Worm (Caenorhabditis elegans) whole organism, L1 larva: ENCODE data around the gene ZK1128.7.

Experiments used
- F16B12.6 ChIP-seq: fragments of 150-350 bp; optimal IDR thresholded peaks from 2 replicates; lab custom pipeline; 2014; ENCODE audit warnings: missing biosample characterization, missing genetic modification characterization
- aly-2 ChIP-seq: fragments of 150-350 bp; optimal IDR thresholded peaks from 2 replicates; lab custom pipeline; 2014; ENCODE audit warnings: missing biosample characterization, missing genetic modification characterization
- blmp-1 ChIP-seq: fragments of 150-350 bp; optimal IDR thresholded peaks from 2 replicates; lab custom pipeline; 2014; ENCODE audit warnings: missing biosample characterization, missing genetic modification characterization
- ceh-63 ChIP-seq: fragments of 200-800 bp; sonication (Bioruptor generic); optimal IDR thresholded peaks from 2 replicates; lab custom pipeline; 2018; ENCODE audit warnings: mild to moderate bottlenecking, missing genetic modification characterization, missing compliant biosample characterization
- ceh-88 ChIP-seq: fragments of 200-800 bp; sonication (Bioruptor generic); IDR thresholded peaks from 2 replicates; pipeline ENCODE4 v1.3.6; 2022; ENCODE audit warnings: missing genetic modification characterization, missing compliant biosample characterization
- ces-1 ChIP-seq: fragments of 150-350 bp; optimal IDR thresholded peaks from 2 replicates; lab custom pipeline; 2014; ENCODE audit warnings: missing biosample characterization, missing genetic modification reagents, missing genetic modification characterization
- dpl-1 ChIP-seq, 3 experiments: fragments of 150-350 bp in 2 of 3; sonication (generic microtip) in 1 of 3; optimal IDR thresholded peaks; 2 replicates each; lab custom pipeline; 2014 to 2017; ENCODE audit warnings: missing biosample characterization in 3 of 3, missing genetic modification characterization in 3 of 3, missing genetic modification reagents in 3 of 3
- efl-1 ChIP-seq, 4 experiments: fragments of 150-350 bp; optimal IDR thresholded peaks in 3 of 4; peaks in 1 of 4; 1 replicate in 1 of 4; 2 replicates in 3 of 4; lab custom pipeline; 2014; ENCODE audit warnings: missing biosample characterization in 2 of 4, missing genetic modification characterization in 2 of 4, missing genetic modification reagents in 2 of 4
- elt-2 ChIP-seq: sonication (generic microtip); optimal IDR thresholded peaks from 2 replicates; lab custom pipeline; 2016; ENCODE audit warnings: missing genetic modification characterization, mild to moderate bottlenecking, inconsistent platforms, missing compliant biosample characterization, missing genetic modification reagents
- elt-3 ChIP-seq, 6 experiments: fragments of 150-350 bp in 1 of 6; sonication (generic microtip); optimal IDR thresholded peaks; 2 replicates each; lab custom pipeline; 2017 to 2018; ENCODE audit warnings: missing biosample characterization in 6 of 6, missing genetic modification characterization in 6 of 6, inconsistent platforms in 1 of 6
- ets-5 ChIP-seq: fragments of 200-800 bp; sonication (Bioruptor generic); IDR thresholded peaks from 2 replicates; pipeline ENCODE4 v1.3.6; 2022; ENCODE audit warnings: missing genetic modification characterization, missing compliant biosample characterization
- fkh-10 ChIP-seq: sonication (generic microtip); optimal IDR thresholded peaks from 2 replicates; lab custom pipeline; 2017; ENCODE audit warnings: missing biosample characterization, missing genetic modification reagents, missing genetic modification characterization
- fkh-8 ChIP-seq: sonication (generic microtip); optimal IDR thresholded peaks from 2 replicates; lab custom pipeline; 2016; ENCODE audit warnings: mild to moderate bottlenecking, missing genetic modification characterization, missing compliant biosample characterization
- hlh-17 ChIP-seq: fragments of 200-800 bp; sonication (Bioruptor generic); optimal IDR thresholded peaks from 2 replicates; lab custom pipeline; 2018; ENCODE audit warnings: missing genetic modification characterization, mild to moderate bottlenecking, missing compliant biosample characterization, moderate library complexity, borderline replicate concordance
- hlh-4 ChIP-seq: sonication (generic microtip); optimal IDR thresholded peaks from 2 replicates; lab custom pipeline; 2016; ENCODE audit warnings: mild to moderate bottlenecking, missing genetic modification characterization, missing compliant biosample characterization
- hpl-2 ChIP-seq: fragments of 150-350 bp; optimal IDR thresholded peaks from 2 replicates; lab custom pipeline; 2014; ENCODE audit warnings: missing biosample characterization, missing genetic modification reagents, missing genetic modification characterization
- irx-1 ChIP-seq: sonication (generic microtip); optimal IDR thresholded peaks from 2 replicates; lab custom pipeline; 2016; ENCODE audit warnings: missing genetic modification characterization, missing compliant biosample characterization
- isw-1 ChIP-seq: fragments of 200-800 bp; sonication (Bioruptor generic); IDR thresholded peaks from 2 replicates; pipeline ENCODE4 v1.3.6; 2022; ENCODE audit warnings: missing genetic modification characterization, missing compliant biosample characterization
- jun-1 ChIP-seq: fragments of 150-350 bp; optimal IDR thresholded peaks from 2 replicates; lab custom pipeline; 2014; ENCODE audit warnings: missing biosample characterization, missing genetic modification reagents, missing genetic modification characterization
- lin-13 ChIP-seq: fragments of 150-350 bp; optimal IDR thresholded peaks from 2 replicates; lab custom pipeline; 2014; ENCODE audit warnings: missing biosample characterization, missing genetic modification reagents, missing genetic modification characterization
- lin-14 ChIP-seq: fragments of 200-800 bp; sonication (Bioruptor generic); optimal IDR thresholded peaks from 2 replicates; lab custom pipeline; 2018; ENCODE audit warnings: mild to moderate bottlenecking, missing genetic modification characterization, moderate library complexity, missing compliant biosample characterization
- lin-35 ChIP-seq, 2 experiments: fragments of 150-350 bp; optimal IDR thresholded peaks; 2 replicates each; lab custom pipeline; 2014; ENCODE audit warnings: missing biosample characterization in 2 of 2, missing genetic modification characterization in 2 of 2, missing genetic modification reagents in 2 of 2
- lin-39 ChIP-seq: fragments of 150-350 bp; optimal IDR thresholded peaks from 2 replicates; lab custom pipeline; 2014; ENCODE audit warnings: missing biosample characterization, missing genetic modification reagents, missing genetic modification characterization
- lsy-2 ChIP-seq, 2 experiments: fragments of 150-350 bp; optimal IDR thresholded peaks; 2 replicates each; lab custom pipeline; 2014; ENCODE audit warnings: missing biosample characterization in 2 of 2, missing genetic modification characterization in 2 of 2
- mdl-1 ChIP-seq, 2 experiments: fragments of 150-350 bp; optimal IDR thresholded peaks; 2 replicates each; lab custom pipeline; 2014 to 2017; ENCODE audit warnings: missing biosample characterization in 2 of 2, missing genetic modification characterization in 2 of 2, inconsistent platforms in 1 of 2
- mef-2 ChIP-seq: fragments of 150-350 bp; optimal IDR thresholded peaks from 2 replicates; lab custom pipeline; 2014; ENCODE audit warnings: missing biosample characterization, missing genetic modification characterization
- nhr-19 ChIP-seq: fragments of 200-800 bp; sonication (Bioruptor generic); conservative IDR thresholded peaks from 2 replicates; pipeline ENCODE4 v1.3.6; 2022; ENCODE audit warnings: missing genetic modification characterization, missing compliant biosample characterization
- nhr-20 ChIP-seq: sonication (generic microtip); optimal IDR thresholded peaks from 2 replicates; lab custom pipeline; 2016; ENCODE audit warnings: mild to moderate bottlenecking, missing genetic modification characterization, missing compliant biosample characterization
- nhr-28 ChIP-seq: fragments of 150-350 bp; optimal IDR thresholded peaks from 2 replicates; lab custom pipeline; 2014; ENCODE audit warnings: missing biosample characterization, missing genetic modification characterization
- nhr-71 ChIP-seq: sonication (generic microtip); optimal IDR thresholded peaks from 2 replicates; lab custom pipeline; 2016; ENCODE audit warnings: mild to moderate bottlenecking, missing genetic modification characterization, moderate library complexity, missing compliant biosample characterization
- nhr-84 ChIP-seq: sonication (generic microtip); optimal IDR thresholded peaks from 2 replicates; lab custom pipeline; 2017; ENCODE audit warnings: missing biosample characterization, missing genetic modification characterization
- nhr-85 ChIP-seq: sonication (generic microtip); peaks from one replicate; lab custom pipeline; 2016; ENCODE audit warnings: missing genetic modification characterization, inconsistent platforms, missing compliant biosample characterization
- nhr-90 ChIP-seq: sonication (generic microtip); optimal IDR thresholded peaks from 2 replicates; lab custom pipeline; 2016; ENCODE audit warnings: mild to moderate bottlenecking, missing genetic modification characterization, missing compliant biosample characterization; ENCODE audit not compliant: poor library complexity
- pag-3 ChIP-seq: sonication (generic microtip); optimal IDR thresholded peaks from 2 replicates; lab custom pipeline; 2017; ENCODE audit warnings: missing genetic modification characterization, mild to moderate bottlenecking, missing compliant biosample characterization, antibody characterized with exemption, borderline replicate concordance; ENCODE audit not compliant: insufficient read depth
- pax-3 ChIP-seq: fragments of 200-800 bp; sonication (Bioruptor generic); optimal IDR thresholded peaks from 2 replicates; lab custom pipeline; 2018; ENCODE audit warnings: mild to moderate bottlenecking, missing genetic modification characterization, moderate library complexity, missing compliant biosample characterization
- rnt-1 ChIP-seq: sonication (generic microtip); optimal IDR thresholded peaks from 2 replicates; lab custom pipeline; 2016; ENCODE audit warnings: mild to moderate bottlenecking, missing genetic modification characterization, moderate library complexity, missing compliant biosample characterization
- snu-23 ChIP-seq: sonication (generic microtip); optimal IDR thresholded peaks from 2 replicates; lab custom pipeline; 2016; ENCODE audit warnings: missing genetic modification characterization, missing compliant biosample characterization
- sptf-1 ChIP-seq: fragments of 150-350 bp; optimal IDR thresholded peaks from 2 replicates; lab custom pipeline; 2014; ENCODE audit warnings: missing biosample characterization, missing genetic modification characterization
- tlp-1 ChIP-seq: fragments of 150-350 bp; optimal IDR thresholded peaks from 2 replicates; lab custom pipeline; 2014; ENCODE audit warnings: missing biosample characterization, missing genetic modification characterization
- unc-30 ChIP-seq: sonication (generic microtip); optimal IDR thresholded peaks from 2 replicates; lab custom pipeline; 2017; ENCODE audit warnings: missing biosample characterization, missing genetic modification characterization
- unc-86 ChIP-seq: sonication (generic microtip); optimal IDR thresholded peaks from 2 replicates; lab custom pipeline; 2016; ENCODE audit warnings: missing genetic modification characterization, missing compliant biosample characterization
- zag-1 ChIP-seq: fragments of 150-350 bp; optimal IDR thresholded peaks from 2 replicates; lab custom pipeline; 2014; ENCODE audit warnings: missing biosample characterization, missing genetic modification characterization
- ztf-11 ChIP-seq, 2 experiments: sonication (generic microtip); optimal IDR thresholded peaks; 2 replicates each; lab custom pipeline; 2016 to 2017; ENCODE audit warnings: missing genetic modification characterization in 2 of 2, missing biosample characterization in 1 of 2, missing compliant biosample characterization in 1 of 2

Gene ZK1128.7

ce11 chrIII:10123586-10124233 is 13.1 kb upstream of the ZK1128.7 start, which contains the start of gene ttll-4 (continued):
- TF ChIP-seq ceh-63 (GFP tag; lab: Kevin White, UChicago) (no peak), hlh-4 (no peak), nhr-84 (no peak), dpl-1 (GFP tag; optimal IDR thresholded peaks at IDR 0.05; lab: Kevin White, UChicago) (peak in 2 of 3 experiments; percentile 0 to 48), hpl-2 (GFP tag; lab: Kevin White, UChicago) (no peak), lin-39 (tag; lab: Kevin White, UChicago) (no peak), nhr-20 (tag; lab: Kevin White, UChicago) (peak; percentile 36), elt-2 (tag; lab: Kevin White, UChicago) (no peak), sptf-1 (no peak), ceh-88 (GFP tag; lab: Robert Waterston, UW) (peak; percentile 35; the same call in 1 of the 2 replicates)

ce11 chrIII:10126375-10126774 is 10.4 kb upstream of the ZK1128.7 start:
- peak; percentile 75 for TF ChIP-seq lin-14 (GFP tag; lab: Kevin White, UChicago)
- peak; percentile 33 for TF ChIP-seq snu-23
- peak; percentile 42 for TF ChIP-seq nhr-71 (tag; lab: Kevin White, UChicago)
- TF ChIP-seq ets-5 (GFP tag; lab: Robert Waterston, UW): no peak
- TF ChIP-seq pag-3 (tag; lab: Kevin White, UChicago): no peak
- peak; percentile 15 to 46 for TF ChIP-seq lsy-2 (tag; optimal IDR thresholded peaks at IDR 0.05; lab: Kevin White, UChicago)
- peak; percentile 33 for TF ChIP-seq rnt-1
- 0 out of 2 replicates have a peak, but pooled peaks have one; percentile 6 for TF ChIP-seq nhr-19 (GFP tag; lab: Robert Waterston, UW)

ce11 chrIII:10132495-10133450 is 4.0 kb upstream of the ZK1128.7 start:
- TF ChIP-seq elt-3 (tag; optimal IDR thresholded peaks at IDR 0.05; lab: Kevin White, UChicago) (peak in 2 of 6 experiments; percentile 13 to 37), nhr-71 (tag; lab: Kevin White, UChicago) (no peak), unc-86 (no peak), pax-3 (peak; percentile 20), unc-30 (tag; lab: Kevin White, UChicago) (no peak), efl-1 (optimal IDR thresholded peaks at IDR 0.05; lab: Kevin White, UChicago) (peak; percentile 34 to 35), efl-1 (GFP tag; optimal IDR thresholded peaks at IDR 0.05 in 1 of 2; lab: Kevin White, UChicago) (peak in 1 of 2 experiments; percentile 91), hlh-4 (no peak), ceh-63 (GFP tag; lab: Kevin White, UChicago) (no peak), lin-35 (GFP tag; optimal IDR thresholded peaks at IDR 0.05; lab: Kevin White, UChicago) (peak in 1 of 2 experiments; percentile 60), nhr-90 (no peak), hlh-17 (GFP tag; lab: Kevin White, UChicago) (no peak), zag-1 (tag; lab: Kevin White, UChicago) (no peak), sptf-1 (no peak), tlp-1 (no peak), isw-1 (GFP tag; lab: Robert Waterston, UW) (no peak), mef-2 (no peak), nhr-19 (GFP tag; lab: Robert Waterston, UW) (peak; percentile 45), nhr-85 (tag; lab: Kevin White, UChicago) (peak; percentile 70), fkh-10 (GFP tag; lab: Kevin White, UChicago) (no peak), jun-1 (tag; lab: Kevin White, UChicago) (no peak), nhr-28 (tag; lab: Kevin White, UChicago) (no peak), blmp-1 (tag; lab: Kevin White, UChicago) (peak; percentile 90), lin-13 (GFP tag; lab: Kevin White, UChicago) (no peak), elt-2 (tag; lab: Kevin White, UChicago) (peak; percentile 57), aly-2 (tag; lab: Kevin White, UChicago) (no peak), ztf-11 (tag; optimal IDR thresholded peaks at IDR 0.05; lab: Kevin White, UChicago) (no peak), lsy-2 (tag; optimal IDR thresholded peaks at IDR 0.05; lab: Kevin White, UChicago) (peak in 1 of 2 experiments; percentile 27), irx-1 (tag; lab: Kevin White, UChicago) (no peak), ces-1 (GFP tag; lab: Kevin White, UChicago) (no peak), ceh-88 (GFP tag; lab: Robert Waterston, UW) (no peak), fkh-8 (tag; lab: Kevin White, UChicago) (no peak), F16B12.6 (tag; lab: Kevin White, UChicago) (no peak), mdl-1 (tag; optimal IDR thresholded peaks at IDR 0.05; lab: Kevin White, UChicago) (no peak)
